Fruit fly (Drosophila melanogaster) whole organism, pupa: ENCODE results near the gene CG6602.

ENCODE experiments used
- CG10348 ChIP-seq: fragments of 200-800 bp; sonication (Bioruptor generic); IDR thresholded peaks from 2 replicates; pipeline ENCODE4 v1.3.6; 2022; ENCODE audit warnings: missing biosample characterization, missing genetic modification characterization
- CG14655 ChIP-seq: fragments of 200-800 bp; sonication (Bioruptor generic); optimal IDR thresholded peaks from 3 replicates; lab custom pipeline; 2017; ENCODE audit warnings: mild to moderate bottlenecking, missing biosample characterization, missing genetic modification reagents, missing genetic modification characterization

DNA sequence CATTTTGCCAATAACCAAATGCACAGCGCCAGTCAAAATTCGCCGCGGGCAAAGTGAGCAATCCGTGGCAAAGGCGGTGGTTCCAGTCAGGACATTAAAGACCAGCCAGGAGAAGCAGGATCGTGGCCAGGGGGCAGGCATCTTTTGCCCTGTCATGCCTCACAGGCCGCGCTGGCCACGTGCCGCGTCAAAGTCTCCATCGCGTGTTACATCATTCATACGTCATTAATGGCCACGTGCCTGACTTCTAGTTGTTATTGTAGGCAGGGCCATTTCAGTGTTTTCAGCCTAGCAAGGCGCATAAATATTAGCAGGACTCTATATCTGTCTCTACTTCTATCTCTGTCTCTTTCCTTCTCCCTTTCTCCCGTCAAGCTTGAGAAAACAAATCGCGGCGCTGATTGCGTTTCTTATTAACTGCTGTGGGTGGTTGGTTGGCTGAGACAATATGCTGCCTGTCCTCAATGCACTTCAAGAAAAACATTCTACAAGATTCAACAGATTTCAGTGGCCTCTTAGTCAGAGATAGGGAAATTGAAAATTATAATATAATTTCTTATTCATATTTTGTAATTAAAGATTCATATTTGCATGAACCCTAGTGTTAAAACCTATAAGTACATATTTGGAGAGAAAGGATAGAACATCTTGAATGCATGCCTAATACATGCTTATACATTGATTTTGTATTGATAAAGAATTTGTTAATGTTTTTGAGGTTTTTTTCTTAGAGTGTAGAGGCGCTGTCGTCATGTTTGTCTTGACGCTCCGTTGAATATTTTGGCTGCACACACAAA lies 36.5 kb downstream of the CG6602 start:
- TF ChIP-seq CG10348 (GFP tag; lab: Robert Waterston, UW) = no peak
- TF ChIP-seq CG14655 (GFP tag; lab: Kevin White, UChicago) = no peak
